Worm (Caenorhabditis elegans) whole organism, L4 larva: Measurements from ENCODE around the gene B0024.3.

Experiments
- F44E2.7 ChIP-seq: fragments of 200-800 bp; sonication (Bioruptor generic); IDR thresholded peaks from 2 replicates; pipeline ENCODE4 v2.1.2; 2022; ENCODE audit warnings: missing genetic modification characterization, missing compliant biosample characterization
- T26A8.4 ChIP-seq: fragments of 200-800 bp; sonication (Bioruptor generic); IDR thresholded peaks from 2 replicates; pipeline ENCODE4 v1.3.6; 2022; ENCODE audit warnings: missing genetic modification characterization, missing compliant biosample characterization
- Y5F2A.4 ChIP-seq: fragments of 200-800 bp; sonication (Bioruptor generic); optimal IDR thresholded peaks from 2 replicates; lab custom pipeline; 2018; ENCODE audit warnings: mild to moderate bottlenecking, missing genetic modification characterization, missing compliant biosample characterization
- ZK337.2 ChIP-seq: fragments of 200-800 bp; sonication (Bioruptor generic); IDR thresholded peaks from 2 replicates; pipeline ENCODE4 v1.3.6; 2022; ENCODE audit warnings: missing genetic modification reagents, missing genetic modification characterization, missing compliant biosample characterization
- ZK546.5 ChIP-seq, 2 experiments: sonication (generic microtip); optimal IDR thresholded peaks; 2 replicates each; lab custom pipeline; 2017; ENCODE audit warnings: missing biosample characterization in 2 of 2, missing genetic modification characterization in 2 of 2
- aha-1 ChIP-seq: fragments of 150-350 bp; peaks from one replicate; lab custom pipeline; 2014; ENCODE audit warnings: missing biosample characterization, missing genetic modification characterization
- attf-4 ChIP-seq: sonication (generic microtip); optimal IDR thresholded peaks from 3 replicates; lab custom pipeline; 2017; ENCODE audit warnings: missing biosample characterization, missing genetic modification characterization
- ceh-20 ChIP-seq: fragments of 200-800 bp; sonication (Bioruptor generic); IDR thresholded peaks from 2 replicates; pipeline ENCODE4 v1.3.6; 2022; ENCODE audit warnings: missing genetic modification reagents, missing genetic modification characterization, missing compliant biosample characterization
- ceh-82 ChIP-seq: sonication (generic microtip); optimal IDR thresholded peaks from 2 replicates; lab custom pipeline; 2017; ENCODE audit warnings: missing biosample characterization, missing genetic modification characterization
- ces-1 ChIP-seq: fragments of 150-350 bp; sonication (generic microtip); optimal IDR thresholded peaks from 4 replicates; lab custom pipeline; 2014; ENCODE audit warnings: missing biosample characterization, missing genetic modification reagents, missing genetic modification characterization
- daf-16 ChIP-seq, 3 experiments: sonication (generic microtip); optimal IDR thresholded peaks; 2 replicates each; lab custom pipeline; 2016 to 2017; ENCODE audit warnings: missing genetic modification characterization in 3 of 3, missing genetic modification reagents in 3 of 3, mild to moderate bottlenecking in 2 of 3, missing compliant biosample characterization in 2 of 3, missing biosample characterization in 1 of 3, moderate library complexity in 1 of 3
- daf-8 ChIP-seq: fragments of 200-800 bp; sonication (Bioruptor generic); IDR thresholded peaks from 2 replicates; pipeline ENCODE4 v1.3.6; 2022; ENCODE audit warnings: missing genetic modification characterization, missing compliant biosample characterization
- dmd-6 ChIP-seq: fragments of 200-800 bp; sonication (Bioruptor generic); IDR thresholded peaks from 2 replicates; pipeline ENCODE4 v1.3.6; 2022; ENCODE audit warnings: missing genetic modification reagents, missing genetic modification characterization, missing compliant biosample characterization
- duxl-1 ChIP-seq: sonication (generic microtip); optimal IDR thresholded peaks from 2 replicates; lab custom pipeline; 2016; ENCODE audit warnings: mild to moderate bottlenecking, missing genetic modification characterization, moderate library complexity, missing compliant biosample characterization; ENCODE audit not compliant: poor library complexity
- dve-1 ChIP-seq: sonication (generic microtip); optimal IDR thresholded peaks from 2 replicates; lab custom pipeline; 2017; ENCODE audit warnings: antibody characterized with exemption, mild to moderate bottlenecking, missing genetic modification characterization, missing compliant biosample characterization; ENCODE audit not compliant: insufficient read depth
- egl-43 ChIP-seq: fragments of 200-800 bp; sonication (Bioruptor generic); IDR thresholded peaks from 2 replicates; pipeline ENCODE4 v1.3.6; 2022; ENCODE audit warnings: missing genetic modification reagents, missing genetic modification characterization, missing compliant biosample characterization
- fkh-10 ChIP-seq: fragments of 150-350 bp; optimal IDR thresholded peaks from 2 replicates; lab custom pipeline; 2014; ENCODE audit warnings: missing biosample characterization, missing genetic modification reagents, missing genetic modification characterization
- hlh-11 ChIP-seq: fragments of 200-800 bp; sonication (Bioruptor generic); optimal IDR thresholded peaks from 2 replicates; lab custom pipeline; 2018; ENCODE audit warnings: mild to moderate bottlenecking, missing genetic modification characterization, missing compliant biosample characterization
- hlh-30 ChIP-seq: sonication (generic microtip); optimal IDR thresholded peaks from 2 replicates; lab custom pipeline; 2017; ENCODE audit warnings: antibody characterized with exemption, mild to moderate bottlenecking, missing genetic modification characterization, missing compliant biosample characterization; ENCODE audit not compliant: insufficient read depth
- jun-1 ChIP-seq: fragments of 150-350 bp; optimal IDR thresholded peaks from 2 replicates; lab custom pipeline; 2014; ENCODE audit warnings: missing biosample characterization, missing genetic modification reagents, missing genetic modification characterization
- lin-1 ChIP-seq: fragments of 200-800 bp; sonication (Bioruptor generic); IDR thresholded peaks from 2 replicates; pipeline ENCODE4 v1.3.6; 2022; ENCODE audit warnings: missing genetic modification reagents, missing genetic modification characterization, missing compliant biosample characterization
- lin-15B ChIP-seq: fragments of 150-350 bp; sonication (generic microtip); optimal IDR thresholded peaks from 3 replicates; lab custom pipeline; 2014; ENCODE audit warnings: missing biosample characterization, missing genetic modification characterization
- lin-29 ChIP-seq: fragments of 200-800 bp; sonication (Bioruptor generic); IDR thresholded peaks from 2 replicates; pipeline ENCODE4 v1.3.6; 2022; ENCODE audit warnings: missing genetic modification reagents, missing genetic modification characterization, missing compliant biosample characterization
- lin-38 ChIP-seq: fragments of 200-800 bp; sonication (Bioruptor generic); IDR thresholded peaks from 2 replicates; pipeline ENCODE4 v1.3.6; 2022; ENCODE audit warnings: missing genetic modification reagents, missing genetic modification characterization, missing compliant biosample characterization
- madf-5 ChIP-seq, 2 experiments: fragments of 200-800 bp; sonication (Bioruptor generic); IDR thresholded peaks; 2 replicates each; pipeline ENCODE4 v1.3.6; 2022; ENCODE audit warnings: missing compliant biosample characterization in 2 of 2, missing genetic modification characterization in 2 of 2
- mdl-1 ChIP-seq, 2 experiments: fragments of 150-350 bp in 1 of 2; sonication (generic microtip) in 1 of 2; optimal IDR thresholded peaks; 2 replicates each; lab custom pipeline; 2014 to 2017; ENCODE audit warnings: missing biosample characterization in 2 of 2, missing genetic modification characterization in 2 of 2
- mxl-2 ChIP-seq: fragments of 200-800 bp; sonication (Bioruptor generic); conservative IDR thresholded peaks from 2 replicates; pipeline ENCODE4 v1.3.6; 2022; ENCODE audit warnings: missing genetic modification reagents, missing genetic modification characterization, missing compliant biosample characterization
- mxl-3 ChIP-seq: fragments of 200-800 bp; sonication (Bioruptor generic); optimal IDR thresholded peaks from 2 replicates; lab custom pipeline; 2018; ENCODE audit warnings: mild to moderate bottlenecking, missing genetic modification characterization, missing compliant biosample characterization
- nhr-10 ChIP-seq: fragments of 150-350 bp; optimal IDR thresholded peaks from 2 replicates; lab custom pipeline; 2014; ENCODE audit warnings: missing biosample characterization, missing genetic modification characterization
- nhr-102 ChIP-seq: sonication (generic microtip); optimal IDR thresholded peaks from 2 replicates; lab custom pipeline; 2016; ENCODE audit warnings: mild to moderate bottlenecking, missing genetic modification characterization, moderate library complexity, missing compliant biosample characterization
- nhr-28 ChIP-seq: fragments of 150-350 bp; optimal IDR thresholded peaks from 2 replicates; lab custom pipeline; 2014; ENCODE audit warnings: missing biosample characterization, missing genetic modification characterization
- nhr-41 ChIP-seq: fragments of 200-800 bp; sonication (Bioruptor generic); IDR thresholded peaks from 2 replicates; pipeline ENCODE4 v1.3.6; 2022; ENCODE audit warnings: missing genetic modification reagents, missing genetic modification characterization, missing compliant biosample characterization
- nhr-42 ChIP-seq: fragments of 200-800 bp; sonication (Bioruptor generic); IDR thresholded peaks from 2 replicates; pipeline ENCODE4 v1.3.6; 2022; ENCODE audit warnings: missing genetic modification characterization, missing compliant biosample characterization
- php-3 ChIP-seq: fragments of 200-800 bp; sonication (Bioruptor generic); IDR thresholded peaks from 2 replicates; pipeline ENCODE4 v1.3.6; 2022; ENCODE audit warnings: missing genetic modification reagents, missing genetic modification characterization, missing compliant biosample characterization
- pqm-1 ChIP-seq: sonication (generic microtip); optimal IDR thresholded peaks from 2 replicates; lab custom pipeline; 2017; ENCODE audit warnings: missing biosample characterization, missing genetic modification characterization
- spr-3 ChIP-seq: fragments of 200-800 bp; sonication (Bioruptor generic); optimal IDR thresholded peaks from 2 replicates; lab custom pipeline; 2018; ENCODE audit warnings: mild to moderate bottlenecking, missing genetic modification characterization, missing compliant biosample characterization
- unc-62 ChIP-seq, 3 experiments: fragments of 150-350 bp in 1 of 3; sonication (generic microtip); optimal IDR thresholded peaks in 2 of 3; peaks in 1 of 3; 1 replicate in 1 of 3; 2 replicates in 2 of 3; lab custom pipeline; 2014 to 2017; ENCODE audit warnings: missing biosample characterization in 3 of 3, missing genetic modification characterization in 3 of 3, missing genetic modification reagents in 3 of 3, missing genotype in 1 of 3
- zfp-3 ChIP-seq: fragments of 200-800 bp; sonication (Bioruptor generic); conservative IDR thresholded peaks from 2 replicates; pipeline ENCODE4 v1.3.6; 2022; ENCODE audit warnings: missing genetic modification reagents, missing genetic modification characterization, missing compliant biosample characterization
- zip-11 ChIP-seq: fragments of 200-800 bp; sonication (Bioruptor generic); IDR thresholded peaks from 2 replicates; pipeline ENCODE4 v1.3.6; 2022; ENCODE audit warnings: missing genetic modification characterization, missing compliant biosample characterization
- ztf-7 ChIP-seq: fragments of 150-350 bp; optimal IDR thresholded peaks from 2 replicates; lab custom pipeline; 2014; ENCODE audit warnings: missing biosample characterization, missing genetic modification characterization

B0024.3 gene

DNA sequence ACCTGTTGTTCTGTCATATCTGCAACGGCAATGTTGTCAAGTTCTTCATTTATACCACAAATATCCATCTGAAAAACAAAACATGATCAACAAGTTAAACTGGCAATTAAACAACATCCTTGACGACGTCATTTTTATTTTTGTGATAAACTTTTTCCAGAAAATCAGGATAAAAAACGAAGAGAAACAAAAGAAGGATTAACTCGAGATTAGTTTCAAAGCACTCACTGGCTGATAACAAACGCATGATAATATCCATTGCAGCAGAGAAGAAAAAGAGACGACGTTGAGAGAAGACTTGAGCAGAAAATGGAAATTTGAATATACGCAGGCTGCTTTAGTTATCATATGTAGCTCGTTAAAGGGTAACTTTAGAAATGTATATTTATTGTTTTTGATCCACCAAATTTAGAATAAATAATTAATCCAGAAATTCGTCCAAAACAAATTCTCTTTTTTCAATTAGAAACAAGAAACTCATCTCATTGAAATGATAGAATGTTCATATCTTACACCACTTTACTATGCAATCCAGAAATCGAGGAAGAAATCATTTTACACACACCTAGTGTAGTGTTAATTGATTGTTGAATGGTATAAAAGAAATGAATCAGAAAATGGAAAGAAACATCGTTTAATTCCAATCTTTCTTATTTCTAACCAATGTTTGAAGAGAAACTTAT is 46.1 kb upstream of the B0024.3 start, which contains the start of the genes C12D8.21 and col-148:
Gene C12D8.21, minus strand, starts transcription at position 68 of the 683 bp plus-strand sequence.
Gene col-148, plus strand, starts transcription at position 633 of the 683 bp plus-strand sequence.
- TF ChIP-seq ZK337.2 (GFP tag; lab: Robert Waterston, UW), result no peak
- TF ChIP-seq attf-4, result no peak
- no peak for TF ChIP-seq zip-11 (GFP tag; lab: Robert Waterston, UW)
- no peak for TF ChIP-seq ztf-7 (tag; lab: Kevin White, UChicago)
- no peak for TF ChIP-seq mxl-2 (GFP tag; lab: Robert Waterston, UW)
- TF ChIP-seq aha-1 (tag; lab: Kevin White, UChicago), result peak; percentile 2
- TF ChIP-seq fkh-10 (GFP tag; lab: Kevin White, UChicago), result no peak

DNA sequence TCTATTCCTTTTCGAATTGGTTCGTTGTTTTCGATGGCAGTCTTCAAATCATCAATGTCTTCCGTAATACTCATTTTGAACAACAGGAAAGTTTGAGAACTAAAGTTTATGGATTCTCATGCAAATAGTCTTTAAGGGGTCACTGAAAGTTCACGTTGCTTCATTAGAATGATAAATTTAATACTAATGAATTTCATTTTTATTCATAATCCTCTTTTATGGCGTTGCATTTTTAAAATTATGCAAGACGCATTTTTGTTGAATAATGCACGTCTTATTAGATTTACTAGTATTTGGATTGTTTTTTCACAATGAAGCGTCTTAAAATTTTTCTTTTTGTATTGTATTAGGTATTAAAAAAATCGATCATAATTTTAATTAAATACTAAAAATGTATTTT is 44.3 kb upstream of the B0024.3 start, which contains the start of gene C12D8.9:
Gene C12D8.9, minus strand, starts transcription at position 101 of the 400 bp plus-strand sequence.
- TF ChIP-seq unc-62 (GFP tag; optimal IDR thresholded peaks at IDR 0.05 in 1 of 2; lab: Kevin White, UChicago) (peak in 1 of 2 experiments; percentile 24), unc-62 (tag; optimal IDR thresholded peaks at IDR 0.05; lab: Kevin White, UChicago) (no peak), hlh-11 (tag; lab: Kevin White, UChicago) (no peak)

DNA sequence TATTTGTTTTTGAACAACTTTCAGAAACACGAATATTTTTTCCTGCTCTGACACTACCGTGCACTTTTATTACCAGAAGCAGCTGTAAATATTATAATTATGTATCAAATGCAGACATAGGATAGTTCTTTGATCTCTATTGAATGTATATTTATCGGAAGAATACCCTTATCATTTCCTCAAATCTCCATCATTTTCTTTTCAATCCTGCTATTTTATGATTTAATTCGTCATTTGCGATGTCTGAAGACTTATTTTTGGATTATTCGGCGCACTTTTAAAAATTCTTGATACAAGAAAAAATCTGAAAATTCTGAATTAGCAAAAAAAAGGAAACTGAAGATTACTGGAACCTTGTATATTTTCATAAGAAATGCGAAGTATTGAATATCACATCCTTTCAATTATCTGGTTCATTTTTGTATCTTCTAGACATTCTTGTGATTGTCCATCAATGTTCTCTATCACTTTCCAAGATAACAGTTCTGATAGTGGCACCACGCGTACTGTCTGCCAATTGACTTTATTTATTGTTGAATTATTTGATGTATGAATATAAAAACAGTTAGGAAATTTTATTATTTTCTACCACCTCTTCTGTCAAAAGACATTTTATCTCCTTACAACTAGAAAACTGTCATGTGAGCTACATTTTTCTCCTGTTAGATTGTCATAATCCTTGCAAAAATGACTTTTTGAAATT is 43.2 kb upstream of the B0024.3 start:
- no peak for TF ChIP-seq madf-5 (GFP tag; IDR thresholded peaks at IDR 0.05; lab: Robert Waterston, UW)
- no peak for TF ChIP-seq ceh-20 (GFP tag; lab: Robert Waterston, UW)
- TF ChIP-seq dve-1 (tag; lab: Kevin White, UChicago), result peak; percentile 57
- TF ChIP-seq egl-43 (GFP tag; lab: Robert Waterston, UW), result no peak
- TF ChIP-seq lin-29 (GFP tag; lab: Robert Waterston, UW), result no peak
- TF ChIP-seq duxl-1 (tag; lab: Kevin White, UChicago), result no peak
- peak in 1 of 2 experiments; percentile 5 for TF ChIP-seq mdl-1 (tag; optimal IDR thresholded peaks at IDR 0.05; lab: Kevin White, UChicago)
- no peak for TF ChIP-seq nhr-102 (tag; lab: Kevin White, UChicago)
- no peak for TF ChIP-seq lin-15B (tag; lab: Kevin White, UChicago)
- peak; percentile 50 for TF ChIP-seq pqm-1
- TF ChIP-seq jun-1 (tag; lab: Kevin White, UChicago), result no peak
- TF ChIP-seq Y5F2A.4 (GFP tag; lab: Kevin White, UChicago), result no peak
- peak; percentile 20 for TF ChIP-seq hlh-30 (tag; lab: Kevin White, UChicago)
- peak; percentile 86 for TF ChIP-seq php-3
- no peak for TF ChIP-seq nhr-42
- TF ChIP-seq nhr-10 (tag; lab: Kevin White, UChicago), result no peak
- peak; percentile 67 for TF ChIP-seq nhr-28 (tag; lab: Kevin White, UChicago)
- no peak for TF ChIP-seq daf-16 (GFP tag; optimal IDR thresholded peaks at IDR 0.05; lab: Kevin White, UChicago)
- TF ChIP-seq daf-16 (tag; optimal IDR thresholded peaks at IDR 0.05; lab: Kevin White, UChicago), result peak; percentile 73
- peak; percentile 18; the same call in 1 of the 2 replicates for TF ChIP-seq dmd-6 (GFP tag; lab: Robert Waterston, UW)
- TF ChIP-seq ZK546.5 (tag; optimal IDR thresholded peaks at IDR 0.05; lab: Kevin White, UChicago), result no peak
- TF ChIP-seq fkh-10 (GFP tag; lab: Kevin White, UChicago), result no peak
- no peak for TF ChIP-seq zfp-3 (GFP tag; lab: Robert Waterston, UW)
- TF ChIP-seq ces-1 (GFP tag; lab: Kevin White, UChicago), result no peak
- TF ChIP-seq hlh-11 (tag; lab: Kevin White, UChicago), result peak; percentile 34
- TF ChIP-seq, all 104 proteins: peak for 9

DNA sequence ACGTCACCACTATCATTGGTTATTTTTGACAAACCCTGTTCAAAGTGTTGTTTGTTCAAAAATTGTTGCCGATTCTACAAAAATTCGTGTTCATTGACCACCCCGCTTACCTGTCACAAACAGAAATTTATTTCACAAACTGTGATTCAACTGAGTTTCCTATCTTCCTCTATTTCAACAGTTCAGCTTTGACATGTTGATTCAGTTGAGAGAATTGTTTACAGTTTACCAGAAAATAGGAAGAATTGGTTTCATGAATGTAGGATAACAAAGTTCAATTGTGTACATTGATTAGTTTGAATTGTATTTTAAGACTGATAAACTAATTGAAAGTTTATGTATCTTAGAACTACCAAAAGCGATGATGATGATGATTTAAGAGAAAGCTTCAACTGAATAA is 41.7 kb upstream of the B0024.3 start:
- TF ChIP-seq fkh-10 (GFP tag; lab: Kevin White, UChicago), result no peak
- no peak for TF ChIP-seq nhr-41
- peak; percentile 45 for TF ChIP-seq hlh-11 (tag; lab: Kevin White, UChicago)
- no peak for TF ChIP-seq F44E2.7 (GFP tag; lab: Robert Waterston, UW)
- TF ChIP-seq mxl-3 (GFP tag; lab: Kevin White, UChicago), result no peak
- TF ChIP-seq mdl-1 (tag; optimal IDR thresholded peaks at IDR 0.05; lab: Kevin White, UChicago), result no peak
- TF ChIP-seq nhr-102 (tag; lab: Kevin White, UChicago), result no peak
- no peak for TF ChIP-seq ces-1 (GFP tag; lab: Kevin White, UChicago)
- no peak for TF ChIP-seq T26A8.4 (GFP tag; lab: Robert Waterston, UW)
- TF ChIP-seq dve-1 (tag; lab: Kevin White, UChicago), result peak; percentile 53
- TF ChIP-seq attf-4, result no peak
- TF ChIP-seq daf-8, result no peak
- no peak for TF ChIP-seq zip-11 (GFP tag; lab: Robert Waterston, UW)
- no peak for TF ChIP-seq ceh-82
- TF ChIP-seq lin-38, result no peak
- no peak for TF ChIP-seq lin-15B (tag; lab: Kevin White, UChicago)
- TF ChIP-seq spr-3 (GFP tag; lab: Kevin White, UChicago), result no peak
- TF ChIP-seq lin-1 (GFP tag; lab: Robert Waterston, UW), result no peak
